Fruit fly (Drosophila melanogaster) whole organism, prepupa: ENCODE measurements around the gene CG12661.

Experiments used
- Blimp-1 ChIP-seq: fragments of 200-800 bp; sonication (Bioruptor generic); optimal IDR thresholded peaks from 3 replicates; lab custom pipeline; 2017; ENCODE audit warnings: missing biosample characterization, missing genetic modification characterization, mild to moderate bottlenecking, moderate library complexity, missing genetic modification reagents
- CG10631 ChIP-seq: fragments of 200-800 bp; sonication (Bioruptor generic); optimal IDR thresholded peaks from 2 replicates; lab custom pipeline; 2016; ENCODE audit warnings: missing biosample characterization, missing genetic modification characterization
- CG10669 ChIP-seq: fragments of 200-800 bp; sonication (Bioruptor generic); optimal IDR thresholded peaks from 3 replicates; lab custom pipeline; 2018; ENCODE audit warnings: missing biosample characterization, mild to moderate bottlenecking, missing genetic modification characterization, moderate library complexity
- CG11294 ChIP-seq: fragments of 200-800 bp; sonication (Bioruptor generic); IDR thresholded peaks from 2 replicates; pipeline ENCODE4 v1.3.6; 2022; ENCODE audit warnings: missing biosample characterization, missing genetic modification characterization
- CG11902 ChIP-seq: fragments of 200-800 bp; sonication (Bioruptor generic); optimal IDR thresholded peaks from 3 replicates; lab custom pipeline; 2016; ENCODE audit warnings: missing biosample characterization, missing genetic modification characterization
- CG1621 ChIP-seq: fragments of 200-800 bp; sonication (Bioruptor generic); optimal IDR thresholded peaks from 3 replicates; lab custom pipeline; 2018; ENCODE audit warnings: missing biosample characterization, mild to moderate bottlenecking, missing genetic modification characterization
- CG3032 ChIP-seq: fragments of 200-800 bp; optimal IDR thresholded peaks from 2 replicates; lab custom pipeline; 2019; ENCODE audit warnings: missing biosample characterization, mild to moderate bottlenecking, missing genetic modification characterization, moderate library complexity
- CG31627 ChIP-seq: fragments of 200-800 bp; sonication (Bioruptor generic); optimal IDR thresholded peaks from 3 replicates; lab custom pipeline; 2016; ENCODE audit warnings: missing biosample characterization, missing genetic modification characterization
- CG6163 ChIP-seq: fragments of 200-800 bp; sonication (Bioruptor generic); IDR thresholded peaks from 3 replicates; pipeline ENCODE4 v1.3.6; 2022; ENCODE audit warnings: missing biosample characterization, missing genetic modification characterization
- CG6276 ChIP-seq: fragments of 200-800 bp; sonication (Bioruptor generic); optimal IDR thresholded peaks from 2 replicates; lab custom pipeline; 2017; ENCODE audit warnings: missing biosample characterization, mild to moderate bottlenecking, missing genetic modification characterization
- CG6792 ChIP-seq: fragments of 200-800 bp; sonication (Bioruptor generic); optimal IDR thresholded peaks from 3 replicates; lab custom pipeline; 2016; ENCODE audit warnings: missing biosample characterization, missing genetic modification characterization
- CG6808 ChIP-seq: fragments of 200-800 bp; sonication (Bioruptor generic); optimal IDR thresholded peaks from 3 replicates; lab custom pipeline; 2017; ENCODE audit warnings: missing biosample characterization, missing genetic modification characterization, mild to moderate bottlenecking, moderate library complexity, missing genetic modification reagents
- CG6854 ChIP-seq: fragments of 200-800 bp; sonication (Bioruptor generic); optimal IDR thresholded peaks from 2 replicates; lab custom pipeline; 2017; ENCODE audit warnings: missing biosample characterization, mild to moderate bottlenecking, missing genetic modification characterization
- CG7368 ChIP-seq: fragments of 200-800 bp; sonication (Bioruptor generic); optimal IDR thresholded peaks from 3 replicates; lab custom pipeline; 2016; ENCODE audit warnings: missing biosample characterization, missing genetic modification characterization
- CG8119 ChIP-seq: fragments of 200-800 bp; sonication (Bioruptor generic); IDR thresholded peaks from 3 replicates; pipeline ENCODE4 v1.3.6; 2022; ENCODE audit warnings: missing biosample characterization, missing genetic modification characterization
- CG8319 ChIP-seq: fragments of 200-800 bp; sonication (Bioruptor generic); optimal IDR thresholded peaks from 3 replicates; lab custom pipeline; 2016; ENCODE audit warnings: missing biosample characterization, missing genetic modification characterization
- Eip78C ChIP-seq: fragments of 200-800 bp; sonication (Bioruptor generic); peaks from one replicate; lab custom pipeline; 2016; ENCODE audit warnings: missing biosample characterization, missing genetic modification characterization
- Eip93F ChIP-seq: fragments of 200-800 bp; sonication (Bioruptor generic); optimal IDR thresholded peaks from 2 replicates; lab custom pipeline; 2016; ENCODE audit warnings: missing biosample characterization, mild to moderate bottlenecking, missing genetic modification characterization
- Ets21C ChIP-seq: fragments of 200-800 bp; sonication (Bioruptor generic); optimal IDR thresholded peaks from 3 replicates; lab custom pipeline; 2016; ENCODE audit warnings: missing biosample characterization, missing genetic modification characterization
- Gug ChIP-seq: fragments of 200-800 bp; sonication (Bioruptor generic); IDR thresholded peaks from 2 replicates; pipeline ENCODE4 v1.3.6; 2022; ENCODE audit warnings: missing biosample characterization, missing genetic modification characterization
- Hr38 ChIP-seq: sonication (Bioruptor generic); optimal IDR thresholded peaks from 2 replicates; lab custom pipeline; 2016; ENCODE audit warnings: missing biosample characterization, missing genetic modification characterization
- Hr39 ChIP-seq: fragments of 200-800 bp; sonication (Bioruptor generic); optimal IDR thresholded peaks from 2 replicates; lab custom pipeline; 2016; ENCODE audit warnings: missing biosample characterization, missing genetic modification characterization
- Hr4 ChIP-seq: fragments of 200-800 bp; sonication (Bioruptor generic); optimal IDR thresholded peaks from 3 replicates; lab custom pipeline; 2016; ENCODE audit warnings: missing biosample characterization, missing genetic modification characterization
- Lpt ChIP-seq: fragments of 200-800 bp; sonication (Bioruptor generic); optimal IDR thresholded peaks from 3 replicates; lab custom pipeline; 2016; ENCODE audit warnings: missing biosample characterization, missing genetic modification characterization
- Met ChIP-seq: fragments of 200-800 bp; sonication (Bioruptor generic); optimal IDR thresholded peaks from 3 replicates; lab custom pipeline; 2016; ENCODE audit warnings: missing biosample characterization, missing genetic modification characterization
- Smox ChIP-seq: fragments of 200-800 bp; sonication (Bioruptor generic); optimal IDR thresholded peaks from 3 replicates; lab custom pipeline; 2016; ENCODE audit warnings: missing biosample characterization, missing genetic modification characterization
- cyc ChIP-seq: fragments of 200-800 bp; sonication (Bioruptor generic); optimal IDR thresholded peaks from 3 replicates; lab custom pipeline; 2016; ENCODE audit warnings: missing biosample characterization, missing genetic modification characterization
- dac ChIP-seq: fragments of 200-800 bp; sonication (Bioruptor generic); optimal IDR thresholded peaks from 2 replicates; lab custom pipeline; 2017; ENCODE audit warnings: missing biosample characterization, mild to moderate bottlenecking, missing genetic modification characterization
- dsx ChIP-seq: fragments of 200-800 bp; optimal IDR thresholded peaks from 3 replicates; lab custom pipeline; 2019; ENCODE audit warnings: missing biosample characterization, mild to moderate bottlenecking, missing genetic modification characterization, moderate library complexity; ENCODE audit not compliant: poor library complexity, severe bottlenecking
- fd59A ChIP-seq: fragments of 200-800 bp; sonication (Bioruptor generic); optimal IDR thresholded peaks from 2 replicates; lab custom pipeline; 2017; ENCODE audit warnings: missing biosample characterization, mild to moderate bottlenecking, missing genetic modification characterization, missing genetic modification reagents
- fd85E ChIP-seq: fragments of 200-800 bp; sonication (Bioruptor generic); optimal IDR thresholded peaks from 3 replicates; lab custom pipeline; 2016; ENCODE audit warnings: missing biosample characterization, missing genetic modification characterization
- fkh ChIP-seq: fragments of 200-800 bp; sonication (Bioruptor generic); optimal IDR thresholded peaks from 3 replicates; lab custom pipeline; 2017; ENCODE audit warnings: missing biosample characterization, mild to moderate bottlenecking, missing genetic modification characterization, moderate library complexity
- lz ChIP-seq: fragments of 200-800 bp; sonication (Bioruptor generic); optimal IDR thresholded peaks from 3 replicates; lab custom pipeline; 2016; ENCODE audit warnings: missing biosample characterization, missing genetic modification characterization
- net ChIP-seq: fragments of 200-800 bp; sonication (Bioruptor generic); optimal IDR thresholded peaks from 3 replicates; lab custom pipeline; 2016; ENCODE audit warnings: missing biosample characterization, missing genetic modification characterization
- pdm3 ChIP-seq: fragments of 200-800 bp; sonication (Bioruptor generic); optimal IDR thresholded peaks from 3 replicates; lab custom pipeline; 2016; ENCODE audit warnings: missing biosample characterization, missing genetic modification characterization
- salr ChIP-seq, 2 experiments: fragments of 200-800 bp; sonication (Bioruptor generic); optimal IDR thresholded peaks; 3 replicates each; lab custom pipeline; 2016 to 2018; ENCODE audit warnings: missing biosample characterization in 2 of 2, missing genetic modification characterization in 2 of 2, mild to moderate bottlenecking in 1 of 2
- ss ChIP-seq, 2 experiments: fragments of 200-800 bp; sonication (Bioruptor generic); optimal IDR thresholded peaks; 2 replicates in 1 of 2; 3 replicates in 1 of 2; lab custom pipeline; 2017 to 2018; ENCODE audit warnings: mild to moderate bottlenecking in 2 of 2, missing biosample characterization in 2 of 2, missing genetic modification characterization in 2 of 2, moderate library complexity in 1 of 2
- svp ChIP-seq: fragments of 200-800 bp; sonication (Bioruptor generic); peaks from one replicate; lab custom pipeline; 2016; ENCODE audit warnings: missing biosample characterization, missing genetic modification characterization
- topi ChIP-seq: fragments of 200-800 bp; sonication (Bioruptor generic); optimal IDR thresholded peaks from 3 replicates; lab custom pipeline; 2016; ENCODE audit warnings: missing biosample characterization, missing genetic modification characterization
- vri ChIP-seq: fragments of 200-800 bp; sonication (Bioruptor generic); optimal IDR thresholded peaks from 3 replicates; lab custom pipeline; 2016; ENCODE audit warnings: missing biosample characterization, mild to moderate bottlenecking, missing genetic modification characterization

CG12661 gene

DNA sequence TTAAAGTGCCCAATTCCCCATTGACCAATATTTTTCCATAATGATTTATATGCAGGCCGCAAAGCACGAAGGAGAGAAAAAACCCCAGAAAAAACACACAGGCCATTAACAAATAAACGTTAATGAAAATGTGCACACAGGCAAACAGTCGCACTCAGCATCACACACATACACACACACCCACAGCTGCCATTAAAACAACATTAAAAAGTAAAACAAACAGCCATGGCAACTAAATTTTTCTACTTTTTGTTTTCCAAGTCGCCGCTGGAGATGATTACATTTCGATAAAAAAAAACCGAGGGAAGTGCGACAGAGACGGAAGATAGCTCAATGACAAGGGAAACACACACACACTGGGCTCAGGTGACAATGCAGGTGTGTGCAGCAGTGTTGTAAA, 36.1 kb downstream of the CG12661 start:
- TF ChIP-seq CG6163, result peak; percentile 18; the same call in 1 of the 3 replicates
- TF ChIP-seq Eip93F (GFP tag; lab: Kevin White, UChicago), result no peak
- TF ChIP-seq Smox (GFP tag; lab: Kevin White, UChicago), result no peak
- peak; percentile 69 for TF ChIP-seq fkh
- TF ChIP-seq, all 60 proteins: peak for 2

DNA sequence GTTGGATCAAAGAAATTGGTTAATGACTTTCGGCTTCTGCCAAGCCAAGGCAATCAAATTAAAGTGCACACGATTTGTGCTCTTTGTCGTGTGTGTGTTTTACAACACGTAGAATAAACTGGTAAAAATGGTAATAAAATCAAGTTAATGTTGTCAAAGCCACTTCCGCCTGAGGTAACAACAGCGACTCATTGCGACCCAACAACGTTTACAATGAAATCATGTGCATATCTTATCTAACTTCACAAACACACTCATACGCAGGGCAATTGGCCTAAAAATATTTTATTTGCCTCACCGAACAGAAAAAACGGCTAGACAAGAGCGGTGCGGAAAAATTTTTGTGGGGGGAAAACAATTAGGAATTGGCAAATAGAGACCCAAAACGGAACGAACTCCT, 38.3 kb downstream of the CG12661 start:
- TF ChIP-seq lz (GFP tag; lab: Kevin White, UChicago) (no peak), fd59A (GFP tag; lab: Kevin White, UChicago) (no peak), CG8119 (GFP tag; lab: Robert Waterston, UW) (no peak), cyc (GFP tag; lab: Kevin White, UChicago) (no peak), CG3032 (tag; lab: Kevin White, UChicago) (no peak), fkh (peak; percentile 52), dsx (no peak), Hr39 (GFP tag; lab: Kevin White, UChicago) (no peak), svp (GFP tag; lab: Kevin White, UChicago) (no peak), CG11294 (GFP tag; lab: Robert Waterston, UW) (no peak), ss (GFP tag; optimal IDR thresholded peaks at IDR 0.05; lab: Kevin White, UChicago) (no peak), vri (peak; percentile 14), dac (GFP tag; lab: Kevin White, UChicago) (no peak)

DNA sequence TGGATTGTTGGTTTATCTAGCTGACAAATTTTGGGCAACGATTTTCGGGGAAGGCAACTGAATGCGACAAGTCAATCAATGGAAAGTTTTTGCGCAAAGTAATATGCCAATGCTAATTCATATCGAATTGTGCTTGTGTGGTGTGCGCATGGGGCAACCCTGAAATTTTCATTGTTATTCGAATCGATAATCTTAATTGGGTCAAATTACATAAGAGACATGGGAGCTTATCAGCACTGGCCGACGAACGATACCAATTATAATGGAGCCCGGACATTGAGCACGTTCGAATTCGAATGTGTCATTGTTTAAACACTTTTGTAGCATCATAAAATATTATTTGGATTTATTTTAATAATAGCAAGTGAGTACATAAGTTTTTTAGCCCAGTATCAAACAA, 38.8 kb downstream of the CG12661 start:
- TF ChIP-seq CG6808 (GFP tag; lab: Kevin White, UChicago), result no peak
- no peak for TF ChIP-seq pdm3 (GFP tag; lab: Kevin White, UChicago)
- TF ChIP-seq CG11902 (GFP tag; lab: Kevin White, UChicago), result no peak
- no peak for TF ChIP-seq CG6792 (GFP tag; lab: Kevin White, UChicago)
- no peak for TF ChIP-seq Gug (GFP tag; lab: Robert Waterston, UW)
- TF ChIP-seq topi (GFP tag; lab: Kevin White, UChicago), result no peak
- no peak for TF ChIP-seq lz (GFP tag; lab: Kevin White, UChicago)
- TF ChIP-seq CG10631 (GFP tag; lab: Kevin White, UChicago), result no peak
- TF ChIP-seq CG7368 (GFP tag; lab: Kevin White, UChicago), result no peak
- TF ChIP-seq CG8119 (GFP tag; lab: Robert Waterston, UW), result no peak
- peak; percentile 58 for TF ChIP-seq vri
- no peak for TF ChIP-seq CG1621 (tag; lab: Kevin White, UChicago)
- no peak for TF ChIP-seq Hr4 (GFP tag; lab: Kevin White, UChicago)
- no peak for TF ChIP-seq Met (GFP tag; lab: Kevin White, UChicago)
- TF ChIP-seq Eip78C (GFP tag; lab: Kevin White, UChicago), result peak; percentile 4
- TF ChIP-seq CG6854 (GFP tag; lab: Kevin White, UChicago), result no peak
- TF ChIP-seq CG8319 (GFP tag; lab: Kevin White, UChicago), result no peak
- TF ChIP-seq, all 60 proteins: peak for 2

DNA sequence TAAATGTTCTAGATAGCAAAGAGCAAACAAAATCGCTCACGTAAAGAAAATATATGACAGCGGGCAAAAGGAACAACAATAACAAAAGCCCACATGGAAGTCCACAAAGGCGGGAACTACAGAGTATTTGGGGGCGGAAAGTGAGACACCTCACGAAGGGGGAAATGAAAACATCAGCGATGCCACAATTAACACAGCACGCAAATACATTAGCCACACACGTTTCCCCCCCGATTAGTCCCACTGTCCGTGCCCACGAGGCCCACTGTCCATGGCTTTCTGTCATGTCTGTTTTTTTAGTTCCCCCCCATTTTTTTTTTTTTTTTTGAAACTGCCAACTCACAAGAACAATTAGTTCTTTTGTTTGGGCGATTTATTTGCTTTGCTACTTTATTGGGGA, 39.5 kb downstream of the CG12661 start:
- TF ChIP-seq CG1621 (tag; lab: Kevin White, UChicago), result no peak
- TF ChIP-seq fkh, result peak; percentile 6
- TF ChIP-seq Eip78C (GFP tag; lab: Kevin White, UChicago), result peak; percentile 60
- TF ChIP-seq salr (GFP tag; optimal IDR thresholded peaks at IDR 0.05; lab: Kevin White, UChicago), result no peak

DNA sequence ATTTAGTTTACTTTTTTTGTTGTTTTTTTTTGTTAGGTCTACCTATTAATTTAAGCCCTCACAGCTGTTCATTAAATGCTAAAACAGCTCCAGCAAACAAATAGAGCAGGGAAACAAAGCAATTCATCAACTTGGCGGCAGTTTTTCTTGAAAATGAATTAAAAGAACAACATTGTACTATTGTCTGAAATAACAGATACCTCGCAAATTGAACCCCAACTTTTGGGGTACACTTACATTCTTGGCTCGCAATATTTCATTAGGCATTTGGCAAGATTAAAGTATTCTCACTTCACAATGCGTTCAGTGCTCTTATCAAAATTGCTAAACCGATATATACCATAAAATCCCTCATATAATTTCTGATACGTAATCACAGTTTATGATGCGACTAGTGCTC, 40.1 kb downstream of the CG12661 start:
- TF ChIP-seq salr (GFP tag; optimal IDR thresholded peaks at IDR 0.05; lab: Kevin White, UChicago) (no peak), CG10669 (no peak), svp (GFP tag; lab: Kevin White, UChicago) (no peak), CG31627 (no peak), fd85E (no peak), net (GFP tag; lab: Kevin White, UChicago) (no peak), CG6276 (GFP tag; lab: Kevin White, UChicago) (no peak), ss (GFP tag; optimal IDR thresholded peaks at IDR 0.05; lab: Kevin White, UChicago) (no peak), Lpt (GFP tag; lab: Kevin White, UChicago) (no peak), CG10631 (GFP tag; lab: Kevin White, UChicago) (no peak), Blimp-1 (GFP tag; lab: Kevin White, UChicago) (no peak), CG7368 (GFP tag; lab: Kevin White, UChicago) (no peak), fkh (no peak), Ets21C (GFP tag; lab: Kevin White, UChicago) (no peak), Eip93F (GFP tag; lab: Kevin White, UChicago) (no peak), Hr38 (GFP tag; lab: Kevin White, UChicago) (no peak)
